Fruit fly (Drosophila melanogaster) whole organism, larva: ENCODE results near the gene Jhbp11.

ENCODE experiments used
- noc ChIP-seq: fragments of 200-800 bp; sonication (Bioruptor generic); optimal IDR thresholded peaks from 3 replicates; lab custom pipeline; 2019; ENCODE audit warnings: missing biosample characterization, mild to moderate bottlenecking, missing genetic modification characterization, moderate library complexity

Gene Jhbp11

DNA sequence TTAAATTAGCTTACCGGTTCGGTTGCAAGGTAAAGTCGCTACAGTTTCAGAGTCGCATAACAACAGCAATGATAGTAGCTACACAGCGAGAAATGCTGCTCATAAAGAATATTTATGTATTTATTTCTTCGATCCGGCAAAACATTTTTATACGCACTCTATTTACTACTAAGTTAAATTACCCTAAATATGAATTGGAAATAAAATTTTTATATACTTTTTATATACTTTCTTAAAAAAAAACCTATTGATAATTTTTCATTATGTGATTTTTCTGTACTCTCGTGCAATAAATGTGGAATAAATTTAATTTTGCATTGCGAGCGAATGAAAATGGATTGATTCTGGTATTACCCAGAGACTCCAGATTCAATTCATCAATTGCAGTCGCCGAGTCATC is at the start of gene Jhbp11:
Jhbp11 (plus strand) TSS at position 301 of the 400 bp plus-strand sequence.
- no peak for TF ChIP-seq noc (tag; lab: Kevin White, UChicago)

DNA sequence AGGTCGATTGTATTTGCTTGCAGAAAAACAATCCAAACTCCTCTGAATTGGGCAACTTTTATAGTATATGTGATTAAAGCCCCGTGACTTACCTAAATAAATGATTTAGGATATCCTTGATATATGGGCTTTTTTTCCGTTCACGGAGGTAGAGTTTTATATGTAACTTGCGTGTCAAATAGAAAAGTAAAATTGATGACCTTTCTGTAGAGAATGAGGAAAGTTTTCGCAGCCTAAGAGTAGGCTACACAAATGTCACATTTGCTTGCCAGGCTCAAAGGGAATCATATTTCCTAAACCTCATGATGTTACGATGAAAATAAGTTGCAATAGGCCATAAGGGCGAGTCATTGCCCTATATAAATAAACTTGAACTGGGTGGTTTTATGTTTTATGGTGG is 44.9 kb upstream of the Jhbp11 start:
- TF ChIP-seq noc (tag; lab: Kevin White, UChicago): no peak

DNA sequence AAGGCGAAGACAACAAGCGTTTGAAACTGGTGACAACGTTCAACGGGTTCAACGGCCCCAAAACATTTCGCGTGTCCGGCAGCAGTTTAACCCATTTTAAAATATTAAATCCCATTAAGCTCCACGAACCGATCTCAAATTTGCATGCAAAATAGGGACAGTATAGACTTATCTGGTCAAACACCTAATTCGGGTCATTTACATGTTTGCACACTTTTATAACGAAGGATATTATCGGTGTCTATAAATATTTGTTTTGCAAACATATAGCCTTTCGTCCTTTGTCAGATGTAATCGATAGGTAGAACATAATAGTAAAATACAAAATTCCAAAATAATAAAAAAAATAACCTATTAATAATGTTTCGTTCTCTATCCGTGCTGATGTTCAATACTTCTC is 39.1 kb upstream of the Jhbp11 start, which contains the start of gene CG34292:
CG34292 (plus strand) TSS at position 301 of the 400 bp plus-strand sequence.
- no peak for TF ChIP-seq noc (tag; lab: Kevin White, UChicago)

DNA sequence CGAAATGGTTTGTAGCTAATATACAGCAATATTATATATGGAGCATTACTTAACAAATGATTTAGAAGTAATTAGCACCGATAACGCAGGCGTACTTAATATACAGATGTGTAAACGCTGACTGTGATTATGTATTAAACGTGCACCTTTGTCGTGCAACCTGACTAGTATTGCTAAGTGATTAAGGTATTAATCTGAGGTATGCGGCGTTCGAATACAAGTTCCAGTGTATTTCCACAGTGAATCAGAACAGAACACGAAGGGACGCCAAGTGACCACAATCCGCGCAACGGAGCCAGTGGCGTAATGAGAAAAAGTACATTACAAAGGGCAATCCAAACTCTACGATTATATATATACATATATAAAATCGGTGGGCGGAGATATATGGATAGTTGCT is 36.9 kb upstream of the Jhbp11 start, which contains the start of gene Nep5:
Nep5 (minus strand) TSS at position 101 of the 400 bp plus-strand sequence.
- no peak for TF ChIP-seq noc (tag; lab: Kevin White, UChicago)

DNA sequence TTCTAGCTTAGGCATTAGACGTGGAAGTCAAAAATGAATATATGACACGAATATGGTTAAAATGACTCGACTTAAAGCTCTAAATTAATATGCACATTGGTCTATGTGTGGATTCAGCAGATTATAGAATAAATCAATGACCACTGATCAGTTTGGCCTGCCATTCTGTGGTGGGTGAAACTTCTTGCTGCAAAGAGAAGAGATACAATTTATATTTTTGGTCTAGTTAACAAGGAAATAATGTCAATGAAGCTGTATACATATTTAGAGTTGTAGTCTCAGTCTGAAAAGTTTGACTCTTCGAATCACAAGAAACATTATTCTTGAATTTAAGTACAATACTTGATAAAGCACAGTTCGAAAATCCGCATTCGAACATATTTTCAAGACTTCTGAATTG is 35.9 kb upstream of the Jhbp11 start, which contains the start of gene CG43935:
CG43935 (plus strand) TSS at position 301 of the 400 bp plus-strand sequence.
- no peak for TF ChIP-seq noc (tag; lab: Kevin White, UChicago)

DNA sequence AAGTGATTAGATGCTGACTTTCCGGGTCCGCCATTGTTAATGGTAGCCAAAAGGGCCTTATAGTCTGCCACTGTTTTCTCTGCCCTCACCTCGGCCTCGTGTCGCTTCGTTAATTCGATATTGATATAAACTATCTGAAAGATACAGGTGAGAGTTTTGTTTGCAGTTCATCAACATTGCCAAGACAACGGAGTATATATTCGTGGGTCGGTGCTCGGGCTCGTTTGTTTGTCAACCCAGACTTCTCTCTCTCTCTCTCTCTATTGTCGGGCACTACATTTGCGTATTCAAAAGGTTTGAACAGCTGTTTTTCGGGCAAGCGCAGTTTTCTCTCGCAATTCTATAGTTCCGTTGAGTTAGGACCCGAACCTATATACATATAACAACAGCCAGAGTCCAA is 33.7 kb upstream of the Jhbp11 start:
- TF ChIP-seq noc (tag; lab: Kevin White, UChicago): no peak

DNA sequence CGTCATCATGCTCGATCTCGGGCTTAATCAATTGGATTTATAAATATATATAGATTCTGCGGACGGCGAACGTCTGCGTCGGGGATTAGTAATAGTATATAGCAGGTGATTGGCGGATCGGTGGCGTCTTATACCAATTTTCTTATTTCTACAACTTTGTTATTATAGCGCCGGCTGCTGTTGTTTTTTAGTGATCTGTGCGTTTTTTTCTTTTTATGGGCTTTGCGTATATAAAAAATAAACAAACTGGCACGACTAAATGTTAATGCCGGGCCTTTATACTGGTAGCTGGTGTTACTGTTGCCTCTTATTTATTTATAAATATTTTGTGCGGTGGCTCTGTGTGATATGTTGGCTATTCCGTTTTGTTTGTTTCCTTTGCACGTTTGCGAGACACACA is 31.8 kb upstream of the Jhbp11 start:
- no peak for TF ChIP-seq noc (tag; lab: Kevin White, UChicago)

DNA sequence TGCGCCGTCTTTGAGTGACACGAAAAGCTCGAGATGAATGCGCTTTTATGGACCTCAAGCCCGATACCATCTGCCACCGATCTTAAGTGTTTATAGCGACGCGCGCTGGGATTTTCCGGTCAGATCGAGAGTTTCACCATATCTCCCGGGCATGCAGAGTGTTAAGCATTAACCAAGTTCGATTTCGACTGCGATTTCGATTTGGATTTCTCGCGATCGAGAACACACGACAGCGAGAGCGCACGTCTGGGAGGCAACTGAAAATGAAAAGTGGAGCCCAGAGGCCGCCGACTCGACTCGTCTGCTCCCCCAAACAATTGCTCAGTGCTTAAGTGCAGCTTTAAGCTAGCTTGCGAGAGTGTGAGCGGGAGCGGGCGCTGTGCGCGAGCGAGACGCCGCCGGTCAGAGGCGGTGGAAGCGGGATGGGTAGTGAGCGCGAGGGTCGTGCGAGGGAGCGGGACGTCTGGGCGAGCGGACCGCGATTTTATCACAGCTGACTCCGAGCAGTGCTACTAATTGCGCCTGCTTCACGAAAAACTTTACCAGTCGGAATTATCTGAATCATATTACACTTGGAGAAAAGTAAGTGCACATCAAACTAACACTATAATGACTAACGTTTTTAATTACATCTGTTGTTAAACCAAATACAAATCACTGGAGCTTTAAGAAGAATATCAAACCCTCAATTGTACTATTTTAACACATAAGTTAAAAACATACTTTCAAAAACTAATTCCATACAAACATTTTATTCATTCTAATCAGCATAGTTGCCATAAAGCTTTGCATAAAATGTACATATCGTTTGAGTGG is 31.0 kb upstream of the Jhbp11 start, which contains the start of gene spz:
spz (minus strand) TSS at position 261 of the 816 bp plus-strand sequence.
- no peak for TF ChIP-seq noc (tag; lab: Kevin White, UChicago)

DNA sequence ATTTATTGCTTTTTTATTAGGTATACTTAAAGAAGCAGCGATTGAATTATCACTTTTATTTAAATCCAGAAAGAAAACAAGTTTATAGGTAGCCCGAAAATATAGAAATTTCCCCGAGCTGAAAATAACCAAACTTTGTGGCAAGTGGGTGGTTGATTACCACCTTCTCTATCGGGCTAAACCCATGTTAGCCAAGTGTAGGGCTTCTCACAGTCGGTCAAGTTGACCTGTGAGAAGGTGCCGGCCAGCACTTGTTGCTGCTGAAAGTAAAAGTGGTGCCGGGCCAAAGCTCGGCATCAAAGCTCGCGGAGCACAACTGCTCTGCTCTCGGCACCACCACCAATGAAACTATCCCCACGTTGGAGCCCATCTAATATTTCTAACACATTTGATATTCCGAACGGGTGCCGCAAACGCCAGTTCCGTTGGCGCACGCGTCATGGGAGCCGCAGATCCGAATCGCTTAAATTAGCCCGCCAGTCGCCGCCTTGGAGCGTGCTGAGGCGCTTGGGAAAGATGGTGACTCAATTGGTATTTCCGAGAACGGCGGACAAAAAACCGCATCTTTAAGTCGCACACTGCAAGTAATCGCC is 30.0 kb upstream of the Jhbp11 start:
- TF ChIP-seq noc (tag; lab: Kevin White, UChicago): no peak

DNA sequence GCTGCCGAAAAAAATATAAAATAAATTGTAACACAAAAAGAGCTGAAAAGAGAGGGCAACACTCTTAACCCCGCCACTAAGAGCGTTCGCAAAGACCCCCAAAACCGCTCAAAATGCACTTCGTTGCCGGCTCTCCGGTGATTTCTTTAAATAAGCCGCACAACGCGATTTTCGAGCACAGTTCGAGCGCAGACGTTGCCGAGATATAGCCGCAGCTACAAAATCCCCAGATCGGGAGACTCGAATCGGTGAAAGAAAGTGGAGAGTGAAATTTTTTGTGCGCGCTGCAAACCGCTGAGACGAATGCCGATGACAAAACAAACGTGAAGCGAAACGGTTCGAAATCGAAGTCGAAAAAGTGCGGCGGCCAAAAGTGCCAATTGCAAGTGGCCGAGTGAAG is 25.3 kb upstream of the Jhbp11 start, which contains the start of gene CG14257:
CG14257 (plus strand) TSS at position 177 of the 400 bp plus-strand sequence.
- TF ChIP-seq noc (tag; lab: Kevin White, UChicago): no peak

DNA sequence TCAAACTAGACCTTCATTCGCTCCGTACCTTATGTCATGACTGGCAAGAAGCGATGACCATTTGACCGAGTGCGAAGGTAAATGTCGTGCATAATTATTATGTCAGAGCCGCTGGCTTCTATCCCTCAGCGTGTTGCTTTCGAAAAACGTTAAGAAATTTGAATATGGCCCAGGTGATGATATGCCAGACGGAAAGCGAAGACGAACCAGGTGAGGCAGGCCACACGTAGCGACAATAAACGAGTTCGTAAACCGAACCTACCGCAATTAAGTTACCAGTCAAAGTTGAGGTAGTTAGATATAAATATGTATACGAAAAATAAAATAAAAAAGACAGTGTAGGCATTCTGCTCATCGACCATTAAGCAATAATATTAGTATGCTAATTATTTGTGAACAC is 24.4 kb upstream of the Jhbp11 start:
- no peak for TF ChIP-seq noc (tag; lab: Kevin White, UChicago)

DNA sequence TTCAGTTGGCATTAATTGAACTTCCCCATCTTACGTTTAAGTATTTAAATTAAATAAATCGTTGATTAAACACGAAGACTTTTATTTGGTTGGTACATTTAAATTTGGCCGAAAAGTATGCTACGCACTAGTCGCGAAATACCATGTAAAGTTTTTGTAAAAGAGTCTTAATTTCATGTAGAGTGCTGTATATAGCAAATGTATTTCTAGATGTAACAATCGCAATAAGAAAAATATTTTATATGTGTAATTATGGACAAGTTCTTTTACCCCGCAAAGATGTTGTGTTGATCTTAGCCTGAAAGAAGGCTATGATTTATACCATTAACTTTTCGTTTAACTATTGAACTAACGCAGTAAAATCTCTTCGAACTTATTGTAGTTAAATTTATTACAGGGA is 18.3 kb upstream of the Jhbp11 start:
- no peak for TF ChIP-seq noc (tag; lab: Kevin White, UChicago)

DNA sequence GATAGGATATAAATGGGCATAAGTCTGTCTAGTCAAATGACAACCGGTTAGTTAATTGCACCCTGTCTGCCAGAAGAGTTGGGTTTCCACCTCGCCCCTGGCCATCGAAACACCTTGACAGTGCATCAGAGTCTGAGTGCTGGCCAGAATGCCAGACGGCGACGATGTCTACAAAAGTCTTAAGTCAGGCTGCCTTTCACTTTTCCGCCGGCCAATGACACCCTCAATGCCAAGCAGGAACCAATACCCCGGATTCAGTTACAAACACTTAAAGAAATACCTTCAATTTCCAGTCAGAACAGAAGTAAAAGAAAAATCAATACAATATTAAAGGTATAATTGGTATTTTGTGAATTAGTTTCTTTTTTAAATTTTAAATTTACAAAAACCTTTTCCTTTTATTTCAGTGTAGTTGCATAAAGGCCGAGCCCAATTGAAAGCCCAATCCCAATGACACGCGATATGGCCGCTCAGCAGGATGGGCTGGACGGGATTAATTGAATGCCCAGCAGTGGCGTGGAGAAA is 16.4 kb upstream of the Jhbp11 start:
- TF ChIP-seq noc (tag; lab: Kevin White, UChicago): no peak

DNA sequence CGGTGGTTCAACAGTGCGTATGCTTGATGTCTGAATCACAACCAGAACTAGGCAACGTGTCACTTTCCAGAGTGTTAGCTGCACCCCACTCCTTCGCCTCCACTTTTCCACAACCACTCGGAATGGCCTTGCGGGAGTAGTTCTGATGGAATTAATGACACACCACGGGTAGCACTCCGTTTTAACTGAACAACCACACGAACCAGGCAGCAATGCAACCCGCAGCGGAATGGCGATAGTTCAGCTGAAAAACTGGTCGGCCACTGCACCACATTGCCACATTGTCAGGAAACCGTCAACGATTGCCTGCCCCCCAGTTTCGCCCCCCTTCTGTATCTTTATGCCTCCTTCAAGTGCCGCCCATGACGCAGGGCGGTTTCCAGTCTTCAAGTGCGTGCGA is 13.5 kb upstream of the Jhbp11 start, which contains the start of gene Cpr97Ea:
Cpr97Ea (minus strand) TSS at position 230 of the 400 bp plus-strand sequence.
- TF ChIP-seq noc (tag; lab: Kevin White, UChicago): no peak

DNA sequence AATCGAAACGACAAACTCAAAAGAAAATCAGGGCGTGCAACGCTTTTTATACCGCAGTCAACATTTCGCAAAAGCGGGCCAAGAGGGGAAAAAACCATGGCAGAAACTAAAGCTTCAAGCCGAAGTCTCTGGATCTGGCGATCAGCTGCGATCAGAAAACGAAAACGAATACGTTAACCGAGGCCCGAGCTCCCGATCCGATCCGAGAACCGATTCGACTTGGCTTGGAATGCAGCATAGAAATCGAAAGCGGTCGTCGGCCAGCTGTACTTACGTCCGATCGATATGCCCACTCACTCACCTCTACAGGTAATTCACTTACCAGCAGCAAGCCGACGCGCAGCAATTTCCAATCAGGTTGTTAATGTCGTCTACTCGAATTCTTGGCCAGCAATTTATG is 9.9 kb upstream of the Jhbp11 start, which contains the start of gene Cpr97Eb:
Cpr97Eb (minus strand) TSS at position 25 of the 400 bp plus-strand sequence.
- no peak for TF ChIP-seq noc (tag; lab: Kevin White, UChicago)

DNA sequence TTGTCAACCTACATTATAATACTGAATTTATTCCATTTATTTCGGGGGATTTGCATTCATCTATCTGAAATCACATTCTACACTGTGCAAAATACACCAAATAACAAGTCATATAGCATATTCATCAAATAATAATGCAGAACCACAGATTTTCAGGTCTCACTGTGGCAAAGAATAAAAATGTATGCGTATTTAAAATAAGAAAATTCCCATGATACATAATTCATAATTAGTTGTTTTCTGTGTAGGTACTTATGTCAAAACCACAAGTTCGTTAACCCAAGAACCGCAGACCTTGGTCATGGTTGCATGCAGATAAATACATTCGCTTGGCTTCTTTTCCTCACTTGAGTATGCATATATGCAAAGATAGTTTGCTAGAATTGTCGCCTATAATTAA is 8.8 kb upstream of the Jhbp11 start:
- TF ChIP-seq noc (tag; lab: Kevin White, UChicago): no peak
